Worm (Caenorhabditis elegans): ENCODE measurements around the gene F18E3.13.

Gene F18E3.13

ce11 chrV:7391933-7392332 lies 24.0 kb upstream of the F18E3.13 start, which contains the start of gene fbxa-105:
TSS of gene fbxa-105 (minus strand) at chrV:7392029.
- no peak for TF ChIP-seq pat-9 (tag; optimal IDR thresholded peaks at IDR 0.05)
- TF ChIP-seq C38D4.7 (GFP tag; optimal IDR thresholded peaks at IDR 0.05), result no peak
- TF ChIP-seq sox-2 (GFP tag; IDR thresholded peaks at IDR 0.05), result no peak
- no peak for TF ChIP-seq hlh-13 (GFP tag; optimal IDR thresholded peaks at IDR 0.05)
- TF ChIP-seq ceh-9 (tag; optimal IDR thresholded peaks at IDR 0.05), result no peak
- no peak for TF ChIP-seq ceh-30 (tag; optimal IDR thresholded peaks at IDR 0.05)
- no peak for TF ChIP-seq fax-1 (tag; optimal IDR thresholded peaks at IDR 0.05)
- no peak for TF ChIP-seq mec-3 (tag; optimal IDR thresholded peaks at IDR 0.05; ENCODE audit: borderline replicate concordance)
- no peak for TF ChIP-seq K02D7.2 (tag; optimal IDR thresholded peaks at IDR 0.05)
- TF ChIP-seq pha-4 (tag; optimal IDR thresholded peaks at IDR 0.05), result no peak
- no peak for TF ChIP-seq tbx-2 (tag; optimal IDR thresholded peaks at IDR 0.05)
- no peak for TF ChIP-seq pag-3 (tag; optimal IDR thresholded peaks at IDR 0.05; ENCODE audit: borderline replicate concordance)

- TF ChIP-seq F13H6.1 (tag; optimal IDR thresholded peaks at IDR 0.05) (no peak), hlh-6 (tag; optimal IDR thresholded peaks at IDR 0.05) (no peak), fax-1 (tag; optimal IDR thresholded peaks at IDR 0.05) (no peak), zip-5 (tag; optimal IDR thresholded peaks at IDR 0.05) (no peak), T23F11.4 (GFP tag; optimal IDR thresholded peaks at IDR 0.05) (no peak), Y22D7AL.16 (tag; optimal IDR thresholded peaks at IDR 0.05) (no peak), unc-3 (GFP tag; conservative IDR thresholded peaks at IDR 0.05) (no peak), unc-3 (tag; optimal IDR thresholded peaks at IDR 0.05) (no peak), tbx-2 (tag; optimal IDR thresholded peaks at IDR 0.05) (no peak)
Measured at ce11 chrV:7395359-7395758, 20.6 kb upstream of the F18E3.13 start, which contains the start of gene srx-9. TSS of gene srx-9 (minus strand) at chrV:7395459.

ce11 chrV:7399202-7399601 lies 16.8 kb upstream of the F18E3.13 start, which contains the start of gene gst-41:
TSS of gene gst-41 (minus strand) at chrV:7399302.
- TF ChIP-seq ceh-24 (tag; optimal IDR thresholded peaks at IDR 0.05), result no peak
- TF ChIP-seq hlh-6 (tag; optimal IDR thresholded peaks at IDR 0.05), result no peak
- TF ChIP-seq elt-2 (tag; optimal IDR thresholded peaks at IDR 0.05), result no peak
- TF ChIP-seq eyg-1 (tag; optimal IDR thresholded peaks at IDR 0.05), result no peak
- no peak for TF ChIP-seq unc-86 (tag; optimal IDR thresholded peaks at IDR 0.05)
- TF ChIP-seq unc-42 (tag; optimal IDR thresholded peaks at IDR 0.05), result no peak
- TF ChIP-seq syd-9 (tag; optimal IDR thresholded peaks at IDR 0.05), result no peak
- no peak for TF ChIP-seq pag-3 (tag; optimal IDR thresholded peaks at IDR 0.05; ENCODE audit: borderline replicate concordance)
- no peak for TF ChIP-seq ref-2 (tag; optimal IDR thresholded peaks at IDR 0.05)
- TF ChIP-seq ceh-31 (tag; optimal IDR thresholded peaks at IDR 0.05), result no peak
- TF ChIP-seq ceh-9 (tag; optimal IDR thresholded peaks at IDR 0.05), result no peak
- TF ChIP-seq pha-2 (tag; optimal IDR thresholded peaks at IDR 0.05), result no peak
- TF ChIP-seq ztf-16 (tag; optimal IDR thresholded peaks at IDR 0.05), result no peak

- TF ChIP-seq C08G9.2 (tag; optimal IDR thresholded peaks at IDR 0.05) (no peak), pqm-1 (tag; optimal IDR thresholded peaks at IDR 0.05) (no peak), T23F11.4 (GFP tag; optimal IDR thresholded peaks at IDR 0.05) (no peak), ceh-31 (tag; optimal IDR thresholded peaks at IDR 0.05) (no peak), lin-11 (tag; optimal IDR thresholded peaks at IDR 0.05) (no peak), unc-42 (tag; optimal IDR thresholded peaks at IDR 0.05) (no peak), sdc-2 (tag; optimal IDR thresholded peaks at IDR 0.05) (no peak), ahr-1 (tag; optimal IDR thresholded peaks at IDR 0.05) (no peak), unc-3 (GFP tag; conservative IDR thresholded peaks at IDR 0.05) (no peak), unc-3 (tag; optimal IDR thresholded peaks at IDR 0.05) (no peak), dve-1 (tag; optimal IDR thresholded peaks at IDR 0.05) (no peak), ceh-24 (tag; optimal IDR thresholded peaks at IDR 0.05) (no peak), gmeb-2 (tag; optimal IDR thresholded peaks at IDR 0.05) (no peak), nfya-1 (tag; optimal IDR thresholded peaks at IDR 0.05) (no peak), npax-4 (tag; optimal IDR thresholded peaks at IDR 0.05) (no peak), ceh-18 (tag; optimal IDR thresholded peaks at IDR 0.05) (no peak), ceh-19 (GFP tag; optimal IDR thresholded peaks at IDR 0.05) (no peak), ceh-45 (GFP tag; IDR thresholded peaks at IDR 0.05) (no peak), pat-9 (tag; optimal IDR thresholded peaks at IDR 0.05) (no peak), fax-1 (tag; optimal IDR thresholded peaks at IDR 0.05) (no peak)
Measured at ce11 chrV:7400095-7400494, 15.9 kb upstream of the F18E3.13 start, which contains the start of gene cnc-9. TSS of gene cnc-9 (minus strand) at chrV:7400195.

All from whole organism, late embryonic.